Worm (Caenorhabditis elegans) whole organism, midembryonic: ENCODE data around the gene ZK666.4.

ENCODE experiments used
- T22C8.4 ChIP-seq: fragments of 200-800 bp; sonication (Bioruptor generic); IDR thresholded peaks from 2 replicates; pipeline ENCODE4 v1.3.6; 2022; ENCODE audit warnings: missing genetic modification characterization, missing compliant biosample characterization
- cog-1 ChIP-seq: sonication (generic microtip); optimal IDR thresholded peaks from 2 replicates; lab custom pipeline; 2016; ENCODE audit warnings: missing genetic modification characterization, missing compliant biosample characterization
- flt-1 ChIP-seq: fragments of 200-800 bp; sonication (Bioruptor generic); IDR thresholded peaks from 2 replicates; pipeline ENCODE4 v1.3.6; 2022; ENCODE audit warnings: missing genetic modification characterization, missing compliant biosample characterization
- klf-2 ChIP-seq: fragments of 200-800 bp; sonication (Bioruptor generic); conservative IDR thresholded peaks from 2 replicates; pipeline ENCODE4 v1.3.6; 2022; ENCODE audit warnings: missing genetic modification reagents, missing genetic modification characterization, missing compliant biosample characterization
- med-1 ChIP-seq: sonication (generic microtip); optimal IDR thresholded peaks from 2 replicates; lab custom pipeline; 2017; ENCODE audit warnings: missing genetic modification characterization, mild to moderate bottlenecking, missing compliant biosample characterization, antibody characterized with exemption, missing genetic modification reagents; ENCODE audit not compliant: insufficient read depth
- ref-1 ChIP-seq: fragments of 200-800 bp; sonication (Bioruptor generic); conservative IDR thresholded peaks from 2 replicates; pipeline ENCODE4 v1.3.6; 2022; ENCODE audit warnings: missing genetic modification reagents, missing genetic modification characterization, missing compliant biosample characterization
- tab-1 ChIP-seq: fragments of 200-800 bp; sonication (Bioruptor generic); IDR thresholded peaks from 2 replicates; pipeline ENCODE4 v1.3.6; 2022; ENCODE audit warnings: missing genetic modification characterization, missing compliant biosample characterization
- ztf-23 ChIP-seq: fragments of 200-800 bp; sonication (Bioruptor generic); IDR thresholded peaks from 2 replicates; pipeline ENCODE4 v1.3.6; 2022; ENCODE audit warnings: missing genetic modification reagents, missing genetic modification characterization, missing compliant biosample characterization
- ztf-29 ChIP-seq: fragments of 200-800 bp; sonication (Bioruptor generic); IDR thresholded peaks from 2 replicates; pipeline ENCODE4 v1.3.6; 2022; ENCODE audit warnings: missing genetic modification reagents, missing genetic modification characterization, missing compliant biosample characterization

Gene ZK666.4

ce11 chrII:10470159-10470558, 6.9 kb upstream of the ZK666.4 start, which contains the start of gene clec-143:
clec-143 (minus strand) TSS chrII:10470297.
- TF ChIP-seq tab-1 (GFP tag; lab: Robert Waterston, UW) (no peak), klf-2 (no peak), flt-1 (GFP tag; lab: Robert Waterston, UW) (no peak), T22C8.4 (GFP tag; lab: Robert Waterston, UW) (no peak), ztf-29 (GFP tag; lab: Robert Waterston, UW) (no peak), cog-1 (no peak), ztf-23 (no peak), med-1 (GFP tag; lab: Kevin White, UChicago) (no peak), ref-1 (GFP tag; lab: Robert Waterston, UW) (no peak)

ce11 chrII:10471247-10471646, 5.8 kb upstream of the ZK666.4 start, which contains the start of gene ZK666.1:
ZK666.1 (minus strand) TSS chrII:10471347.
- TF ChIP-seq tab-1 (GFP tag; lab: Robert Waterston, UW): no peak
- TF ChIP-seq T22C8.4 (GFP tag; lab: Robert Waterston, UW): no peak
- TF ChIP-seq med-1 (GFP tag; lab: Kevin White, UChicago): no peak
- TF ChIP-seq ztf-23: no peak
- TF ChIP-seq cog-1: no peak
- no peak for TF ChIP-seq ztf-29 (GFP tag; lab: Robert Waterston, UW)
- no peak for TF ChIP-seq ref-1 (GFP tag; lab: Robert Waterston, UW)
- TF ChIP-seq flt-1 (GFP tag; lab: Robert Waterston, UW): no peak
- TF ChIP-seq klf-2: no peak

DNA sequence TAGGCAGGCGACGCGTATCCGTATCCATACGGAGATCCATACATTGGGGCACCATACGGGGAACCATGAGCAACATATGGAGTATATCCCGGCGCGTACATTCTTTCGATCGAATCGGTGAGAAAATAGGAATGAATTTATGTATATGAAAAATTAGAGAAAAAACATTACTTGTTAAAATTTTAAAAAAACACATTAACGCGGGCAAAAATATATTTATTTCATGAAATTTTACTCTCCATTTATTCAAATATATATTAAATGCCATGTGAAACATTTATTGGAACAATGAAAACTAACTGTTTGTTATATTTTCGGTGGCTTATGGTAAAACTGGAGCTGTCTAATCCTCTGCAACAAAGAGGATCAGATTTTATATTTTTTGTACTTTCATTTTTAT, 5.3 kb upstream of the ZK666.4 start, which contains the start of gene ZK666.2:
Gene ZK666.2, minus strand, starts transcription at position 101 of the 400 bp plus-strand sequence.
- TF ChIP-seq klf-2: no peak
- no peak for TF ChIP-seq T22C8.4 (GFP tag; lab: Robert Waterston, UW)
- TF ChIP-seq flt-1 (GFP tag; lab: Robert Waterston, UW): no peak
- TF ChIP-seq tab-1 (GFP tag; lab: Robert Waterston, UW): no peak
- TF ChIP-seq med-1 (GFP tag; lab: Kevin White, UChicago): no peak
- TF ChIP-seq cog-1: no peak
- no peak for TF ChIP-seq ref-1 (GFP tag; lab: Robert Waterston, UW)
- TF ChIP-seq ztf-29 (GFP tag; lab: Robert Waterston, UW): no peak
- TF ChIP-seq ztf-23: no peak

DNA sequence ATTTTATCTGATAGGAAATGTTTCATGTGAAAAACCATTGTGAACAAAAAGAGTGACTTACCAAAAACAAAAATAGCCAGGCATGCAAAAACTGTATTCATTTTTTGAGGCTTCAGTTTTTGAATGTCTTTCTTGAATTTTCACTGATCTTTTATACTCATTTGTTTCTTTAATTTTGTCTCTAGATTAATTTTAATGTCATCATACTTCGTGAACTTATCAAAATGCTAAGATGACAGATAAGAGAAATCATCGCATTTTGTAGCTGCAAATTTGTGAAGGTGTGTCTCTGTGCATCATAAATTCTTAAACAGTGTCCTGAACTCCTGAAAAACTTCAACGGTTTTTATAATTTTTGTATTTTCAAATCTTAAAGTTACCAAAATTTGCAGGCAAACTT, 1.0 kb upstream of the ZK666.4 start, which contains the start of gene clec-58:
Gene clec-58, minus strand, starts transcription at position 101 of the 400 bp plus-strand sequence.
- TF ChIP-seq flt-1 (GFP tag; lab: Robert Waterston, UW): no peak
- TF ChIP-seq ref-1 (GFP tag; lab: Robert Waterston, UW): no peak
- TF ChIP-seq med-1 (GFP tag; lab: Kevin White, UChicago): no peak
- no peak for TF ChIP-seq T22C8.4 (GFP tag; lab: Robert Waterston, UW)

- TF ChIP-seq ztf-23 (no peak), tab-1 (GFP tag; lab: Robert Waterston, UW) (no peak), ztf-29 (GFP tag; lab: Robert Waterston, UW) (no peak), cog-1 (no peak), ref-1 (GFP tag; lab: Robert Waterston, UW) (no peak), med-1 (GFP tag; lab: Kevin White, UChicago) (no peak), flt-1 (GFP tag; lab: Robert Waterston, UW) (no peak), klf-2 (no peak), T22C8.4 (GFP tag; lab: Robert Waterston, UW) (no peak)
Observed at ce11 chrII:10479348-10479747, 2.3 kb downstream of the ZK666.4 start, which contains the start of gene clec-59. clec-59 (minus strand) TSS chrII:10479448.

- TF ChIP-seq ztf-23 (no peak), ref-1 (GFP tag; lab: Robert Waterston, UW) (no peak), T22C8.4 (GFP tag; lab: Robert Waterston, UW) (no peak), tab-1 (GFP tag; lab: Robert Waterston, UW) (no peak), ztf-29 (GFP tag; lab: Robert Waterston, UW) (no peak), med-1 (GFP tag; lab: Kevin White, UChicago) (no peak)
Observed at ce11 chrII:10480043-10480442, 3.0 kb downstream of the ZK666.4 start.

DNA sequence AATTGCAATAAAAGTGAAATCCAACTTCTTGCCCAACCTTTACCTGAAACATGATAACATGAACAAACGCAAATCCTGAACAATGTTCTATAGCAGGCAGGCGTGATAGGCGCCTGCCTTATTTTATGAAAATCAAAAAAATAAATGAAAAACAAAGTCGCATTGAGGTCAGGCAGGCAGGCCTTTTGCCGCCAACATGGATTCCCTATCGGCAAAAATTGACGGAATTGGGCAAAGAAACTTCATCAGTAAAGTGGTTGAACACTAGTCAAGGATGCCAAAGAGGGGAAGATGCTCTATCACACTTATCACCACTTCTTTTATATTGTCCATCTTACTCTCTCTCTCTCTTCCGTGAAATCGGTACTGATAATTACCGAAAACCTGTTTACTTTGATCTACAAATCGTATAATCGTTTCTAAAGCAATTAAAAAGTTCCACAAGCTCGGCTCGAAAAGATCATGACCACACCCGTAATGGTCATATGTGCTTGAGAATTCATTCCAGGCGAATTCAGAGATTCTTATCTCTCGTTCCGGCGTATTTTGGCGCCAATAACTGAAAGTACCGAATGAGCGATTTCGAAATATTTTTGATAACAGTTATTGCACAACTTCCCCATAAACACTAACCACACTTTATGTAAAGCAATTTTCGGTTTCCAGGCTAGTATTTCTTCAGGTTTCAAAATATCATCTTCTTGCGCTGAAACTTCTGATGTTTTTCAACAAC, 4.9 kb downstream of the ZK666.4 start, which contains the start of the genes clec-60 and ZK666.11:
Gene clec-60, minus strand, starts transcription at position 51 of the 733 bp plus-strand sequence.
Gene ZK666.11, plus strand, starts transcription at position 699 of the 733 bp plus-strand sequence.
- TF ChIP-seq T22C8.4 (GFP tag; lab: Robert Waterston, UW) (no peak), tab-1 (GFP tag; lab: Robert Waterston, UW) (no peak), cog-1 (no peak), med-1 (GFP tag; lab: Kevin White, UChicago) (no peak), ztf-23 (no peak), ztf-29 (GFP tag; lab: Robert Waterston, UW) (no peak), klf-2 (no peak), ref-1 (GFP tag; lab: Robert Waterston, UW) (no peak), flt-1 (GFP tag; lab: Robert Waterston, UW) (no peak)

DNA sequence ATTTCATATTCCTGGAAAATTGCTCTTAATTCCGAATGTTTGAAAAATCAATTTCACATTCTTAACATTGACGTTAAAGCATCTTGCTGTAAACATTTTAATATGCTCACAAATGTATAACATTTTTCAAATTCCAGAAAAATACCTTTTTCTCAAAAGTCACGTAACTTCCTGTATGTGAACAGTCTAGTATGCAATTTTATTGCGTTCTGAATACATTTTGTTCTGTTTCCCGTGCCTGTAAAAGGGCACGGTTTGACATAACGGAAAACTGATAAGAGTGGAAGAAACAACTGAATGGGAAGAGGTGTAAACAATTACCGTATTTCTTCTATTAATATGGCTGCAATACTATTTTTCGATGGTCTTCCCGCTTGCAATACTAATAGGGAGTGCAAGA, 5.8 kb downstream of the ZK666.4 start:
- no peak for TF ChIP-seq flt-1 (GFP tag; lab: Robert Waterston, UW)
- TF ChIP-seq klf-2: no peak
- TF ChIP-seq ztf-23: no peak
- TF ChIP-seq ztf-29 (GFP tag; lab: Robert Waterston, UW): no peak

DNA sequence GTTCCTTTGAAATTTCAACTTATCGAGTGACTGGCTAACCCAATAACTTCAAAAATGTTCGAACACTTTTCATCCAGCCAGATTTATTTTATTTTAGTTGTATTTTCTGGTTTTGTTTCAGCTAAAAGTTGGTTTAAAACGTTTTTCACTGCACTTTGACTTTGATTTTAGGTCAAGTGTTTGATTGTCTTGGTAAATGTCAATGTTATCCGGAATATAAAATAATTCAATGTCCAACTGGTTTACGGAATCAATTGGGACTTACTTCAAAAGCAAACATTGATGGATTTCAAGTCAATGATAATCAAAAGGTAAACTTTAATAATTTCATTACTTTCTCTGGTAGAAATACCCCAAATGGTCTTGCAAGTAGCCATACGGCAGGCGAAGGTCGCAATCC, 6.8 kb downstream of the ZK666.4 start:
- no peak for TF ChIP-seq tab-1 (GFP tag; lab: Robert Waterston, UW)
- TF ChIP-seq cog-1: no peak
- TF ChIP-seq klf-2: no peak
- TF ChIP-seq flt-1 (GFP tag; lab: Robert Waterston, UW): no peak
- no peak for TF ChIP-seq ztf-29 (GFP tag; lab: Robert Waterston, UW)
- no peak for TF ChIP-seq ref-1 (GFP tag; lab: Robert Waterston, UW)
- TF ChIP-seq med-1 (GFP tag; lab: Kevin White, UChicago): no peak
- TF ChIP-seq T22C8.4 (GFP tag; lab: Robert Waterston, UW): no peak
- no peak for TF ChIP-seq ztf-23
